Worm (Caenorhabditis elegans) whole organism, early embryonic: ENCODE results near the gene F36H9.2.

ENCODE experiments used
- aly-1 ChIP-seq: sonication (generic microtip); optimal IDR thresholded peaks from 2 replicates; lab custom pipeline; 2016; ENCODE audit warnings: missing genetic modification characterization, missing compliant biosample characterization
- ama-1 ChIP-seq: fragments of 150-350 bp; optimal IDR thresholded peaks from 2 replicates; lab custom pipeline; 2014
- ceh-13 ChIP-seq: fragments of 200-800 bp; sonication (Bioruptor generic); optimal IDR thresholded peaks from 2 replicates; lab custom pipeline; 2018; ENCODE audit warnings: mild to moderate bottlenecking, missing genetic modification characterization, missing compliant biosample characterization
- ceh-36 ChIP-seq: sonication (generic microtip); optimal IDR thresholded peaks from 2 replicates; lab custom pipeline; 2016; ENCODE audit warnings: missing genetic modification characterization, inconsistent platforms, missing compliant biosample characterization
- ets-7 ChIP-seq: sonication (generic microtip); optimal IDR thresholded peaks from 2 replicates; lab custom pipeline; 2016; ENCODE audit warnings: missing genotype, missing genetic modification characterization, missing compliant biosample characterization
- flt-1 ChIP-seq: fragments of 200-800 bp; sonication (Bioruptor generic); IDR thresholded peaks from 2 replicates; pipeline ENCODE4 v1.3.6; 2022; ENCODE audit warnings: missing genetic modification characterization, missing compliant biosample characterization
- hmbx-1 ChIP-seq: sonication (generic microtip); optimal IDR thresholded peaks from 2 replicates; lab custom pipeline; 2016; ENCODE audit warnings: mild to moderate bottlenecking, missing genetic modification characterization, missing compliant biosample characterization
- hmg-4 ChIP-seq: fragments of 200-800 bp; sonication (Bioruptor generic); optimal IDR thresholded peaks from 2 replicates; lab custom pipeline; 2018; ENCODE audit warnings: mild to moderate bottlenecking, missing genetic modification characterization, missing compliant biosample characterization
- hnd-1 ChIP-seq: sonication (generic microtip); optimal IDR thresholded peaks from 2 replicates; lab custom pipeline; 2016; ENCODE audit warnings: missing genetic modification characterization, missing compliant biosample characterization
- pes-1 ChIP-seq: fragments of 200-800 bp; sonication (Bioruptor generic); IDR thresholded peaks from 2 replicates; pipeline ENCODE4 v1.3.6; 2022; ENCODE audit warnings: missing genetic modification reagents, missing genetic modification characterization, missing compliant biosample characterization
- scrt-1 ChIP-seq: fragments of 200-800 bp; sonication (Bioruptor generic); IDR thresholded peaks from 2 replicates; pipeline ENCODE4 v1.3.6; 2022; ENCODE audit warnings: missing genetic modification characterization, missing compliant biosample characterization
- sea-1 ChIP-seq: fragments of 200-800 bp; sonication (Bioruptor generic); conservative IDR thresholded peaks from 2 replicates; pipeline ENCODE4 v1.3.6; 2022; ENCODE audit warnings: missing genetic modification characterization, missing compliant biosample characterization
- tbx-11 ChIP-seq: fragments of 200-800 bp; sonication (Bioruptor generic); IDR thresholded peaks from 2 replicates; pipeline ENCODE4 v1.3.6; 2022; ENCODE audit warnings: missing genetic modification characterization, missing compliant biosample characterization
- tra-4 ChIP-seq: sonication (generic microtip); optimal IDR thresholded peaks from 2 replicates; lab custom pipeline; 2017; ENCODE audit warnings: missing genetic modification characterization, missing compliant biosample characterization

DNA sequence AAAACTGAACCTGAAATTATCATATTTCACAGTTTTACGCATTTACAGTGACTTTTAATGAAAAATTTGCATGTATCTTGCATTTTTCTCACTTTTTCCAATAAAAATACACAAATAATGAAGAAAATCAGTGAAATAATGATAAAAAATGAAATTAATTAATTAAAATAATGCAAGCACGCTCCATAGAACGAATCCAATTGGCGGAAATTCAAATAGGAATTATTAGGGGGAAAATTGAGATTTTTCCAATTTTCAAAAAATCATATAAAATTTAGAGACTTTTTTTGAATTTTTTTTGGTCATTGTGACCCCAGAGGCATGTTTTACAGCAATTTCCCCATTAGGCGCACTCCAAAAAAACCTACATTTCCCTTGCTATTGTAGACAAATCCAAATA lies 32.5 kb downstream of the F36H9.2 start:
- TF ChIP-seq ceh-36 (tag; lab: Kevin White, UChicago) (no peak), flt-1 (GFP tag; lab: Robert Waterston, UW) (no peak), aly-1 (no peak), ets-7 (tag; lab: Kevin White, UChicago) (no peak), ama-1 (no peak), hmg-4 (GFP tag; lab: Kevin White, UChicago) (no peak), tra-4 (tag; lab: Kevin White, UChicago) (no peak), pes-1 (GFP tag; lab: Robert Waterston, UW) (no peak), hmbx-1 (tag; lab: Kevin White, UChicago) (no peak), hnd-1 (no peak), scrt-1 (GFP tag; lab: Robert Waterston, UW) (no peak), ceh-13 (GFP tag; lab: Kevin White, UChicago) (no peak), sea-1 (GFP tag; lab: Robert Waterston, UW) (no peak), tbx-11 (GFP tag; lab: Robert Waterston, UW) (no peak)
